Worm (Caenorhabditis elegans): Measurements from ENCODE around the gene cpsf-4.

DNA sequence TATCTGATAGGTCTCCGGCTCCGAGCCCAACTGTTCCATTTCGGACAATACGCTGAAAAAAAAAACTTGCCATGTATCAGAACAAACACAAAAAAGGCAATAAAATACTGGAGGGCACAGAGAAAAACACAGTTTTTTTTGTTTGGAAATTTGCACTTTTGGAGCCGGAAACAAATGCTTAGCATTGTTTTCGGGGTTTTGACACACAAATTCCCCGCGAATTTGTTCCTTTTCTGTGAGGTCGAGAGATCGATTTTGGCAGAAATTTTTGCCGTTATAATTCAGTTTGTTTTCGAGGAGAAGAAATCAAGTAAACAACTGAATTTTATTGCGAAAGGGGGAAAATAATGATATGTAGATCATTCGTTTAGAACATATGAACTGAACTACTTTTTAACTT lies 36.6 kb downstream of the cpsf-4 start, which contains the start of gene K08E4.2:
- TF ChIP-seq ztf-11 (tag; optimal IDR thresholded peaks at IDR 0.05) = no peak
- no peak for TF ChIP-seq unc-62 (GFP tag; optimal IDR thresholded peaks at IDR 0.05)
- no peak for TF ChIP-seq mep-1 (tag; optimal IDR thresholded peaks at IDR 0.05)
- TF ChIP-seq mab-5 (tag; optimal IDR thresholded peaks at IDR 0.05) = no peak
- no peak for TF ChIP-seq lsy-2 (tag; optimal IDR thresholded peaks at IDR 0.05)
- no peak for TF ChIP-seq cnd-1 (tag; optimal IDR thresholded peaks at IDR 0.05)
- TF ChIP-seq pha-4 (tag; optimal IDR thresholded peaks at IDR 0.05) = no peak
- TF ChIP-seq nhr-76 (tag; optimal IDR thresholded peaks at IDR 0.05) = no peak
- TF ChIP-seq blmp-1 (tag; optimal IDR thresholded peaks at IDR 0.05) = no peak
- no peak for TF ChIP-seq hlh-1 (tag; optimal IDR thresholded peaks at IDR 0.05)
- TF ChIP-seq sem-2 (GFP tag; optimal IDR thresholded peaks at IDR 0.05) = no peak
- TF ChIP-seq elt-1 (tag; optimal IDR thresholded peaks at IDR 0.05; ENCODE audit: borderline replicate concordance, insufficient read depth) = no peak
- no peak for TF ChIP-seq lin-13 (tag; optimal IDR thresholded peaks at IDR 0.05)
- TF ChIP-seq nhr-28 (tag; optimal IDR thresholded peaks at IDR 0.05) = no peak

Data from whole organism, mixed stage, embryonic.